Worm (Caenorhabditis elegans) whole organism, L1 larva: ENCODE measurements around the gene F21G4.1.
A peak's percentile ranks its signal among the peaks of the same experiment; 100 is the strongest.

Source experiments
- C04F5.9 ChIP-seq: sonication (generic microtip); optimal IDR thresholded peaks from 2 replicates; lab custom pipeline; 2016; ENCODE audit warnings: missing genetic modification characterization, missing compliant biosample characterization
- C34B4.2 ChIP-seq: sonication (generic microtip); optimal IDR thresholded peaks from 2 replicates; lab custom pipeline; 2017; ENCODE audit warnings: mild to moderate bottlenecking, missing genetic modification characterization, missing compliant biosample characterization
- F16B12.6 ChIP-seq: fragments of 150-350 bp; optimal IDR thresholded peaks from 2 replicates; lab custom pipeline; 2014; ENCODE audit warnings: missing biosample characterization, missing genetic modification characterization
- alr-1 ChIP-seq: fragments of 200-800 bp; sonication (Bioruptor generic); optimal IDR thresholded peaks from 2 replicates; lab custom pipeline; 2018; ENCODE audit warnings: borderline replicate concordance, mild to moderate bottlenecking, missing genetic modification characterization, missing compliant biosample characterization
- blmp-1 ChIP-seq: fragments of 150-350 bp; optimal IDR thresholded peaks from 2 replicates; lab custom pipeline; 2014; ENCODE audit warnings: missing biosample characterization, missing genetic modification characterization
- ces-1 ChIP-seq: fragments of 150-350 bp; optimal IDR thresholded peaks from 2 replicates; lab custom pipeline; 2014; ENCODE audit warnings: missing biosample characterization, missing genetic modification reagents, missing genetic modification characterization
- dsc-1 ChIP-seq: sonication (generic microtip); optimal IDR thresholded peaks from 2 replicates; lab custom pipeline; 2016; ENCODE audit warnings: mild to moderate bottlenecking, missing genetic modification characterization, missing compliant biosample characterization
- efl-1 ChIP-seq, 4 experiments: fragments of 150-350 bp; optimal IDR thresholded peaks in 3 of 4; peaks in 1 of 4; 1 replicate in 1 of 4; 2 replicates in 3 of 4; lab custom pipeline; 2014; ENCODE audit warnings: missing biosample characterization in 2 of 4, missing genetic modification characterization in 2 of 4, missing genetic modification reagents in 2 of 4
- elt-2 ChIP-seq: sonication (generic microtip); optimal IDR thresholded peaks from 2 replicates; lab custom pipeline; 2016; ENCODE audit warnings: missing genetic modification characterization, mild to moderate bottlenecking, inconsistent platforms, missing compliant biosample characterization, missing genetic modification reagents
- fkh-10 ChIP-seq: sonication (generic microtip); optimal IDR thresholded peaks from 2 replicates; lab custom pipeline; 2017; ENCODE audit warnings: missing biosample characterization, missing genetic modification reagents, missing genetic modification characterization
- fkh-4 ChIP-seq: sonication (generic microtip); optimal IDR thresholded peaks from 2 replicates; lab custom pipeline; 2016; ENCODE audit warnings: missing compliant biosample characterization, missing genetic modification characterization, borderline replicate concordance
- fkh-8 ChIP-seq: sonication (generic microtip); optimal IDR thresholded peaks from 2 replicates; lab custom pipeline; 2016; ENCODE audit warnings: mild to moderate bottlenecking, missing genetic modification characterization, missing compliant biosample characterization
- fos-1 ChIP-seq: fragments of 150-350 bp; optimal IDR thresholded peaks from 2 replicates; lab custom pipeline; 2014; ENCODE audit warnings: missing biosample characterization, missing genetic modification characterization
- hpl-2 ChIP-seq: fragments of 150-350 bp; optimal IDR thresholded peaks from 2 replicates; lab custom pipeline; 2014; ENCODE audit warnings: missing biosample characterization, missing genetic modification reagents, missing genetic modification characterization
- irx-1 ChIP-seq: sonication (generic microtip); optimal IDR thresholded peaks from 2 replicates; lab custom pipeline; 2016; ENCODE audit warnings: missing genetic modification characterization, missing compliant biosample characterization
- isw-1 ChIP-seq: fragments of 200-800 bp; sonication (Bioruptor generic); IDR thresholded peaks from 2 replicates; pipeline ENCODE4 v1.3.6; 2022; ENCODE audit warnings: missing genetic modification characterization, missing compliant biosample characterization
- jun-1 ChIP-seq: fragments of 150-350 bp; optimal IDR thresholded peaks from 2 replicates; lab custom pipeline; 2014; ENCODE audit warnings: missing biosample characterization, missing genetic modification reagents, missing genetic modification characterization
- lin-14 ChIP-seq: fragments of 200-800 bp; sonication (Bioruptor generic); optimal IDR thresholded peaks from 2 replicates; lab custom pipeline; 2018; ENCODE audit warnings: mild to moderate bottlenecking, missing genetic modification characterization, moderate library complexity, missing compliant biosample characterization
- lin-15B ChIP-seq: fragments of 150-350 bp; sonication (generic microtip); optimal IDR thresholded peaks from 3 replicates; lab custom pipeline; 2014; ENCODE audit warnings: missing biosample characterization, missing genetic modification characterization
- lin-35 ChIP-seq, 2 experiments: fragments of 150-350 bp; optimal IDR thresholded peaks; 2 replicates each; lab custom pipeline; 2014; ENCODE audit warnings: missing biosample characterization in 2 of 2, missing genetic modification characterization in 2 of 2, missing genetic modification reagents in 2 of 2
- lin-39 ChIP-seq: fragments of 150-350 bp; optimal IDR thresholded peaks from 2 replicates; lab custom pipeline; 2014; ENCODE audit warnings: missing biosample characterization, missing genetic modification reagents, missing genetic modification characterization
- lir-3 ChIP-seq: sonication (generic microtip); optimal IDR thresholded peaks from 2 replicates; lab custom pipeline; 2016; ENCODE audit warnings: mild to moderate bottlenecking, missing genetic modification characterization, moderate library complexity, missing compliant biosample characterization; ENCODE audit not compliant: poor library complexity
- lsy-2 ChIP-seq, 2 experiments: fragments of 150-350 bp; optimal IDR thresholded peaks; 2 replicates each; lab custom pipeline; 2014; ENCODE audit warnings: missing biosample characterization in 2 of 2, missing genetic modification characterization in 2 of 2
- mab-9 ChIP-seq: fragments of 200-800 bp; sonication (Bioruptor generic); IDR thresholded peaks from 2 replicates; pipeline ENCODE4 v1.3.6; 2022; ENCODE audit warnings: missing genetic modification reagents, missing genetic modification characterization, missing compliant biosample characterization
- mef-2 ChIP-seq: fragments of 150-350 bp; optimal IDR thresholded peaks from 2 replicates; lab custom pipeline; 2014; ENCODE audit warnings: missing biosample characterization, missing genetic modification characterization
- mep-1 ChIP-seq: fragments of 150-350 bp; optimal IDR thresholded peaks from 2 replicates; lab custom pipeline; 2014; ENCODE audit warnings: missing biosample characterization, missing genetic modification characterization
- nhr-11 ChIP-seq: fragments of 150-350 bp; optimal IDR thresholded peaks from 2 replicates; lab custom pipeline; 2014; ENCODE audit warnings: missing biosample characterization, missing genetic modification characterization
- nhr-20 ChIP-seq: sonication (generic microtip); optimal IDR thresholded peaks from 2 replicates; lab custom pipeline; 2016; ENCODE audit warnings: mild to moderate bottlenecking, missing genetic modification characterization, missing compliant biosample characterization
- nhr-47 ChIP-seq: sonication (generic microtip); optimal IDR thresholded peaks from 2 replicates; lab custom pipeline; 2016; ENCODE audit warnings: mild to moderate bottlenecking, missing genetic modification characterization, moderate library complexity, missing compliant biosample characterization
- nhr-71 ChIP-seq: sonication (generic microtip); optimal IDR thresholded peaks from 2 replicates; lab custom pipeline; 2016; ENCODE audit warnings: mild to moderate bottlenecking, missing genetic modification characterization, moderate library complexity, missing compliant biosample characterization
- nhr-77 ChIP-seq: fragments of 150-350 bp; optimal IDR thresholded peaks from 2 replicates; lab custom pipeline; 2014; ENCODE audit warnings: missing biosample characterization, missing genetic modification characterization
- nhr-85 ChIP-seq: sonication (generic microtip); peaks from one replicate; lab custom pipeline; 2016; ENCODE audit warnings: missing genetic modification characterization, inconsistent platforms, missing compliant biosample characterization
- nhr-90 ChIP-seq: sonication (generic microtip); optimal IDR thresholded peaks from 2 replicates; lab custom pipeline; 2016; ENCODE audit warnings: mild to moderate bottlenecking, missing genetic modification characterization, missing compliant biosample characterization; ENCODE audit not compliant: poor library complexity
- pag-3 ChIP-seq: sonication (generic microtip); optimal IDR thresholded peaks from 2 replicates; lab custom pipeline; 2017; ENCODE audit warnings: missing genetic modification characterization, mild to moderate bottlenecking, missing compliant biosample characterization, antibody characterized with exemption, borderline replicate concordance; ENCODE audit not compliant: insufficient read depth
- pqm-1 ChIP-seq: sonication (generic microtip); optimal IDR thresholded peaks from 3 replicates; lab custom pipeline; 2017; ENCODE audit warnings: missing biosample characterization, missing genetic modification characterization
- rnt-1 ChIP-seq: sonication (generic microtip); optimal IDR thresholded peaks from 2 replicates; lab custom pipeline; 2016; ENCODE audit warnings: mild to moderate bottlenecking, missing genetic modification characterization, moderate library complexity, missing compliant biosample characterization
- snu-23 ChIP-seq: sonication (generic microtip); optimal IDR thresholded peaks from 2 replicates; lab custom pipeline; 2016; ENCODE audit warnings: missing genetic modification characterization, missing compliant biosample characterization
- sox-4 ChIP-seq: sonication (generic microtip); optimal IDR thresholded peaks from 2 replicates; lab custom pipeline; 2016; ENCODE audit warnings: missing genetic modification characterization, missing compliant biosample characterization
- sptf-1 ChIP-seq: fragments of 150-350 bp; optimal IDR thresholded peaks from 2 replicates; lab custom pipeline; 2014; ENCODE audit warnings: missing biosample characterization, missing genetic modification characterization
- sup-37 ChIP-seq: fragments of 200-800 bp; sonication (Bioruptor generic); optimal IDR thresholded peaks from 2 replicates; lab custom pipeline; 2018; ENCODE audit warnings: mild to moderate bottlenecking, missing genetic modification characterization, missing compliant biosample characterization
- swsn-7 ChIP-seq: sonication (generic microtip); optimal IDR thresholded peaks from 2 replicates; lab custom pipeline; 2016; ENCODE audit warnings: missing genetic modification characterization, missing compliant biosample characterization
- unc-30 ChIP-seq: sonication (generic microtip); optimal IDR thresholded peaks from 2 replicates; lab custom pipeline; 2017; ENCODE audit warnings: missing biosample characterization, missing genetic modification characterization
- unc-98 ChIP-seq: fragments of 200-800 bp; sonication (Bioruptor generic); IDR thresholded peaks from 2 replicates; pipeline ENCODE4 v1.3.6; 2022; ENCODE audit warnings: missing genetic modification characterization, missing compliant biosample characterization
- ztf-11 ChIP-seq, 2 experiments: sonication (generic microtip); optimal IDR thresholded peaks; 2 replicates each; lab custom pipeline; 2016 to 2017; ENCODE audit warnings: missing genetic modification characterization in 2 of 2, missing biosample characterization in 1 of 2, missing compliant biosample characterization in 1 of 2

The F21G4.1 gene

ce11 chrX:9868820-9869219 lies 23.3 kb downstream of the F21G4.1 start, which contains the start of gene R07B1.7:
Gene R07B1.7, plus strand, starts transcription at chrX:9869120.
- TF ChIP-seq alr-1 (tag; lab: Kevin White, UChicago) (no peak), nhr-47 (tag; lab: Kevin White, UChicago) (no peak), fkh-10 (GFP tag; lab: Kevin White, UChicago) (no peak), blmp-1 (no peak), F16B12.6 (tag; lab: Kevin White, UChicago) (no peak), lsy-2 (tag; optimal IDR thresholded peaks at IDR 0.05; lab: Kevin White, UChicago) (no peak), C34B4.2 (tag; lab: Kevin White, UChicago) (no peak), nhr-11 (tag; lab: Kevin White, UChicago) (no peak), fkh-4 (tag; lab: Kevin White, UChicago) (no peak), pqm-1 (tag; lab: Kevin White, UChicago) (no peak)

- TF ChIP-seq ces-1 (GFP tag; lab: Kevin White, UChicago): no peak
- TF ChIP-seq elt-2 (tag; lab: Kevin White, UChicago): no peak
- no peak for TF ChIP-seq unc-30 (tag; lab: Kevin White, UChicago)
- no peak for TF ChIP-seq lin-39
- TF ChIP-seq blmp-1: no peak
- TF ChIP-seq rnt-1 (tag; lab: Kevin White, UChicago): no peak
- no peak for TF ChIP-seq nhr-11 (tag; lab: Kevin White, UChicago)
- TF ChIP-seq ztf-11 (tag; optimal IDR thresholded peaks at IDR 0.05; lab: Kevin White, UChicago): no peak
- no peak for TF ChIP-seq isw-1
- TF ChIP-seq fkh-4 (tag; lab: Kevin White, UChicago): no peak
- TF ChIP-seq mef-2 (tag; lab: Kevin White, UChicago): no peak
- TF ChIP-seq fos-1 (tag; lab: Kevin White, UChicago): no peak
- TF ChIP-seq swsn-7 (tag; lab: Kevin White, UChicago): no peak
- no peak for TF ChIP-seq pag-3 (tag; lab: Kevin White, UChicago)
- TF ChIP-seq nhr-77 (tag; lab: Kevin White, UChicago): no peak
These were observed 25.8 kb downstream of the F21G4.1 start, which contains the start of gene R07B1.6 for ce11 chrX:9866355-9866754. Gene R07B1.6, plus strand, starts transcription at chrX:9866655.

- TF ChIP-seq isw-1 (no peak), sptf-1 (tag; lab: Kevin White, UChicago) (no peak), dsc-1 (no peak), sox-4 (tag; lab: Kevin White, UChicago) (peak; percentile 3), nhr-85 (tag; lab: Kevin White, UChicago) (no peak), lin-14 (GFP tag; lab: Kevin White, UChicago) (peak; percentile 8), jun-1 (tag; lab: Kevin White, UChicago) (no peak), lin-35 (GFP tag; optimal IDR thresholded peaks at IDR 0.05; lab: Kevin White, UChicago) (peak in 1 of 2 experiments; percentile 14), lir-3 (tag; lab: Kevin White, UChicago) (no peak), pqm-1 (tag; lab: Kevin White, UChicago) (peak; percentile 71), lin-15B (no peak), snu-23 (GFP tag; lab: Kevin White, UChicago) (peak; percentile 46), elt-2 (tag; lab: Kevin White, UChicago) (peak; percentile 79), mep-1 (no peak), hpl-2 (GFP tag; lab: Kevin White, UChicago) (no peak), unc-98 (GFP tag; lab: Robert Waterston, UW) (no peak), sup-37 (GFP tag; lab: Kevin White, UChicago) (no peak), nhr-90 (tag; lab: Kevin White, UChicago) (no peak), unc-30 (tag; lab: Kevin White, UChicago) (no peak), irx-1 (no peak), C04F5.9 (tag; lab: Kevin White, UChicago) (no peak), efl-1 (optimal IDR thresholded peaks at IDR 0.05; lab: Kevin White, UChicago) (no peak), efl-1 (GFP tag; optimal IDR thresholded peaks at IDR 0.05 in 1 of 2; lab: Kevin White, UChicago) (no peak), nhr-20 (tag; lab: Kevin White, UChicago) (peak; percentile 31), mab-9 (GFP tag; lab: Robert Waterston, UW) (no peak), nhr-71 (tag; lab: Kevin White, UChicago) (peak; percentile 44), fkh-8 (tag; lab: Kevin White, UChicago) (peak; percentile 10)
These were observed 29.1 kb downstream of the F21G4.1 start, which contains the start of the genes gst-36 and R07B1.5 for ce11 chrX:9862916-9863624. Gene gst-36, minus strand, starts transcription at chrX:9862960. Gene R07B1.5, plus strand, starts transcription at chrX:9863580.
